Fruit fly (Drosophila melanogaster) whole organism, pupa: ENCODE data around the gene sud1.

Source experiments
- CG10348 ChIP-seq: fragments of 200-800 bp; sonication (Bioruptor generic); IDR thresholded peaks from 2 replicates; pipeline ENCODE4 v1.3.6; 2022; ENCODE audit warnings: missing biosample characterization, missing genetic modification characterization
- CG12605 ChIP-seq: fragments of 200-800 bp; sonication (Bioruptor generic); IDR thresholded peaks from 2 replicates; pipeline ENCODE4 v1.3.6; 2022; ENCODE audit warnings: missing biosample characterization, missing genetic modification characterization
- CG13204 ChIP-seq: fragments of 200-800 bp; sonication (Bioruptor generic); optimal IDR thresholded peaks from 2 replicates; lab custom pipeline; 2018; ENCODE audit warnings: missing biosample characterization, mild to moderate bottlenecking, missing genetic modification characterization, moderate library complexity
- CG14655 ChIP-seq: fragments of 200-800 bp; sonication (Bioruptor generic); optimal IDR thresholded peaks from 3 replicates; lab custom pipeline; 2017; ENCODE audit warnings: mild to moderate bottlenecking, missing biosample characterization, missing genetic modification reagents, missing genetic modification characterization
- CG15710 ChIP-seq: fragments of 200-800 bp; sonication (Bioruptor generic); optimal IDR thresholded peaks from 2 replicates; lab custom pipeline; 2018; ENCODE audit warnings: missing biosample characterization, mild to moderate bottlenecking, missing genetic modification characterization, moderate library complexity
- CG17806 ChIP-seq: fragments of 200-800 bp; sonication (Bioruptor generic); optimal IDR thresholded peaks from 2 replicates; lab custom pipeline; 2018; ENCODE audit warnings: missing biosample characterization, mild to moderate bottlenecking, missing genetic modification characterization, moderate library complexity
- CG32121 ChIP-seq: fragments of 200-800 bp; sonication (Bioruptor generic); IDR thresholded peaks from 2 replicates; pipeline ENCODE4 v1.3.6; 2022; ENCODE audit warnings: missing biosample characterization, missing genetic modification characterization
- CG34367 ChIP-seq: fragments of 200-800 bp; sonication (Bioruptor generic); optimal IDR thresholded peaks from 2 replicates; lab custom pipeline; 2018; ENCODE audit warnings: missing biosample characterization, mild to moderate bottlenecking, missing genetic modification characterization
- CG4496 ChIP-seq: fragments of 200-800 bp; sonication (Bioruptor generic); IDR thresholded peaks from 3 replicates; pipeline ENCODE4 v1.3.6; 2022; ENCODE audit warnings: missing biosample characterization, missing genetic modification characterization
- CG8159 ChIP-seq: fragments of 200-800 bp; sonication (Bioruptor generic); optimal IDR thresholded peaks from 3 replicates; lab custom pipeline; 2018; ENCODE audit warnings: missing biosample characterization, mild to moderate bottlenecking, missing genetic modification characterization, moderate library complexity
- CG8301 ChIP-seq: fragments of 200-800 bp; sonication (Bioruptor generic); optimal IDR thresholded peaks from 2 replicates; lab custom pipeline; 2018; ENCODE audit warnings: missing biosample characterization, mild to moderate bottlenecking, missing genetic modification characterization
- CG9948 ChIP-seq: fragments of 200-800 bp; sonication (Bioruptor generic); optimal IDR thresholded peaks from 2 replicates; lab custom pipeline; 2018; ENCODE audit warnings: missing biosample characterization, mild to moderate bottlenecking, missing genetic modification characterization, moderate library complexity
- D1 ChIP-seq: fragments of 200-800 bp; sonication (Bioruptor generic); optimal IDR thresholded peaks from 2 replicates; lab custom pipeline; 2018; ENCODE audit warnings: missing biosample characterization, mild to moderate bottlenecking, missing genetic modification characterization, moderate library complexity
- EcR ChIP-seq: fragments of 200-800 bp; sonication (Bioruptor generic); optimal IDR thresholded peaks from 3 replicates; lab custom pipeline; 2019; ENCODE audit warnings: missing biosample characterization, missing genetic modification characterization, mild to moderate bottlenecking, moderate library complexity, missing genetic modification reagents
- Ets98B ChIP-seq: fragments of 200-800 bp; sonication (Bioruptor generic); IDR thresholded peaks from 2 replicates; pipeline ENCODE4 v1.3.6; 2022; ENCODE audit warnings: missing biosample characterization, missing genetic modification characterization
- Pif1A ChIP-seq: fragments of 200-800 bp; sonication (Bioruptor generic); optimal IDR thresholded peaks from 3 replicates; lab custom pipeline; 2016; ENCODE audit warnings: missing biosample characterization, missing genetic modification characterization
- Pif1B ChIP-seq: fragments of 200-800 bp; sonication (Bioruptor generic); optimal IDR thresholded peaks from 3 replicates; lab custom pipeline; 2016; ENCODE audit warnings: missing biosample characterization, missing genetic modification characterization
- Snoo ChIP-seq: fragments of 200-800 bp; sonication (Bioruptor generic); optimal IDR thresholded peaks from 3 replicates; lab custom pipeline; 2017; ENCODE audit warnings: missing biosample characterization, mild to moderate bottlenecking, missing genetic modification characterization, inconsistent platforms
- fd96Ca ChIP-seq: fragments of 200-800 bp; sonication (Bioruptor generic); IDR thresholded peaks from 3 replicates; pipeline ENCODE4 v1.3.6; 2022; ENCODE audit warnings: missing biosample characterization, missing genetic modification characterization
- gl ChIP-seq: fragments of 200-800 bp; sonication (Bioruptor generic); optimal IDR thresholded peaks from 2 replicates; lab custom pipeline; 2018; ENCODE audit warnings: missing biosample characterization, mild to moderate bottlenecking, missing genetic modification characterization
- rn ChIP-seq: fragments of 200-800 bp; sonication (Bioruptor generic); IDR thresholded peaks from 2 replicates; pipeline ENCODE4 v1.3.6; 2022; ENCODE audit warnings: missing biosample characterization, missing genetic modification characterization

Gene sud1

dm6 chr3R:24917814-24918636 is at the start of gene sud1, which contains the start of the genes PIG-S and CG11168:
Gene sud1 (minus strand): TSS chr3R:24917864.
Gene PIG-S (minus strand): TSS chr3R:24917864.
Gene CG11168 (plus strand): TSS chr3R:24918106.
- TF ChIP-seq rn, result no peak
- no peak for TF ChIP-seq Pif1B
- TF ChIP-seq D1 (tag; lab: Kevin White, UChicago), result no peak
- no peak for TF ChIP-seq CG10348 (GFP tag; lab: Robert Waterston, UW)
- TF ChIP-seq fd96Ca (GFP tag; lab: Robert Waterston, UW), result peak; percentile 30; the same call in 1 of the 3 replicates
- no peak for TF ChIP-seq CG13204 (GFP tag; lab: Kevin White, UChicago)
- TF ChIP-seq CG34367 (tag; lab: Kevin White, UChicago), result no peak
- TF ChIP-seq Ets98B (GFP tag; lab: Robert Waterston, UW), result peak; percentile 41
- TF ChIP-seq CG8301 (tag; lab: Kevin White, UChicago), result no peak
- no peak for TF ChIP-seq CG8159 (tag; lab: Kevin White, UChicago)
- no peak for TF ChIP-seq CG14655 (GFP tag; lab: Kevin White, UChicago)
- no peak for TF ChIP-seq Pif1A (GFP tag; lab: Kevin White, UChicago)
- TF ChIP-seq gl (tag; lab: Kevin White, UChicago), result no peak
- TF ChIP-seq Snoo (tag; lab: Kevin White, UChicago), result peak; percentile 58
- TF ChIP-seq CG9948 (tag; lab: Kevin White, UChicago), result peak; percentile 57
- TF ChIP-seq CG4496, result peak; percentile 75; the same call in 2 of the 3 replicates
- no peak for TF ChIP-seq EcR (GFP tag; lab: Kevin White, UChicago)
- TF ChIP-seq CG17806 (tag; lab: Kevin White, UChicago), result peak; percentile 29
- TF ChIP-seq CG15710 (tag; lab: Kevin White, UChicago), result peak; percentile 51
- no peak for TF ChIP-seq CG12605 (GFP tag; lab: Robert Waterston, UW)
- TF ChIP-seq CG32121, result peak; percentile 62; the same call in 1 of the 2 replicates

dm6 chr3R:24966578-24966977 is 48.9 kb upstream of the sud1 start:
- TF ChIP-seq CG34367 (tag; lab: Kevin White, UChicago) (no peak), CG14655 (GFP tag; lab: Kevin White, UChicago) (peak; percentile 56), CG8301 (tag; lab: Kevin White, UChicago) (peak; percentile 18)

- TF ChIP-seq CG15710 (tag; lab: Kevin White, UChicago) (no peak), CG14655 (GFP tag; lab: Kevin White, UChicago) (peak; percentile 47), CG9948 (tag; lab: Kevin White, UChicago) (peak; percentile 39), CG8159 (tag; lab: Kevin White, UChicago) (peak; percentile 6), CG17806 (tag; lab: Kevin White, UChicago) (no peak), CG8301 (tag; lab: Kevin White, UChicago) (peak; percentile 30)
- TF ChIP-seq, all 21 proteins: peak for 4
Observed at dm6 chr3R:24965403-24965802, 47.7 kb upstream of the sud1 start.

dm6 chr3R:24962470-24962869 is 44.8 kb upstream of the sud1 start:
- TF ChIP-seq CG17806 (tag; lab: Kevin White, UChicago) (peak; percentile 1), fd96Ca (GFP tag; lab: Robert Waterston, UW) (no peak), CG4496 (no peak), Pif1B (no peak), Snoo (tag; lab: Kevin White, UChicago) (peak; percentile 34)

dm6 chr3R:24953152-24953551 is 35.5 kb upstream of the sud1 start:
- TF ChIP-seq Snoo (tag; lab: Kevin White, UChicago), result no peak
- 0 out of 3 replicates have a peak, but pooled peaks have one; percentile 10 for TF ChIP-seq CG4496
- no peak for TF ChIP-seq Pif1A (GFP tag; lab: Kevin White, UChicago)
- no peak; the same call in 1 of the 2 replicates for TF ChIP-seq CG12605 (GFP tag; lab: Robert Waterston, UW)
- no peak for TF ChIP-seq CG14655 (GFP tag; lab: Kevin White, UChicago)
- TF ChIP-seq rn, result no peak
- TF ChIP-seq Ets98B (GFP tag; lab: Robert Waterston, UW), result no peak
- TF ChIP-seq CG17806 (tag; lab: Kevin White, UChicago), result peak; percentile 76
- TF ChIP-seq CG10348 (GFP tag; lab: Robert Waterston, UW), result no peak
- no peak for TF ChIP-seq CG32121
- no peak for TF ChIP-seq D1 (tag; lab: Kevin White, UChicago)
- peak; percentile 56 for TF ChIP-seq CG15710 (tag; lab: Kevin White, UChicago)
- TF ChIP-seq CG9948 (tag; lab: Kevin White, UChicago), result peak; percentile 68
- peak; percentile 66 for TF ChIP-seq CG8159 (tag; lab: Kevin White, UChicago)
- TF ChIP-seq CG13204 (GFP tag; lab: Kevin White, UChicago), result no peak
- TF ChIP-seq fd96Ca (GFP tag; lab: Robert Waterston, UW), result no peak
- TF ChIP-seq Pif1B, result no peak
- peak; percentile 27 for TF ChIP-seq gl (tag; lab: Kevin White, UChicago)
- TF ChIP-seq CG8301 (tag; lab: Kevin White, UChicago), result no peak
- TF ChIP-seq CG34367 (tag; lab: Kevin White, UChicago), result peak; percentile 66
- TF ChIP-seq EcR (GFP tag; lab: Kevin White, UChicago), result no peak

- TF ChIP-seq EcR (GFP tag; lab: Kevin White, UChicago) (peak; percentile 25), gl (tag; lab: Kevin White, UChicago) (peak; percentile 59), CG14655 (GFP tag; lab: Kevin White, UChicago) (no peak), CG10348 (GFP tag; lab: Robert Waterston, UW) (no peak)
Observed at dm6 chr3R:24947332-24947731, 29.7 kb upstream of the sud1 start, which contains the start of gene mah. Gene mah (plus strand): TSS chr3R:24947632.
